Worm (Caenorhabditis elegans): Measurements from ENCODE around the gene F21C10.5.

Gene F21C10.5

DNA sequence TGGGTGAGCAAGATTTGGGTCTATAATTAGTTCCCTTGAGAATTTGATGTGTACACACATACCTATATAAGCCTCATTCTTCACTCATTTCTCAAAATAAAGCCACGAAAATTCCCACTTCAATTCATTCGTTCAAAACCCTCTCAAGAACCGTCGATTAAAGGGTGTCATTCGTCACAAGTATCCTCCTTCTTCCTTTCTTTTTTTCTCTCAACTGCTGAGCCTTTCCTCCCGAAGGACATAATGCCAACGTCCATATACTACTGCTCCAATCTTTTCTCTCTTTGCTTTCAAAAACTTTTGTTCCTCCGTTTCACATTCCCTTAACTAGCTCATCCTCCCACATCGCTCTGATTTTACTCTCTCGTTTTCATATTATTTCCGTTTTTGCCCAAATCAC lies 33.2 kb upstream of the F21C10.5 start, which contains the start of gene T27E4.1:
T27E4.1 (plus strand) TSS at position 137 of the 400 bp plus-strand sequence.
- TF ChIP-seq attf-5 (GFP tag; optimal IDR thresholded peaks at IDR 0.05) (no peak), nfyb-1 (GFP tag; IDR thresholded peaks at IDR 0.05) (no peak), ceh-27 (GFP tag; optimal IDR thresholded peaks at IDR 0.05) (peak; percentile 9)

DNA sequence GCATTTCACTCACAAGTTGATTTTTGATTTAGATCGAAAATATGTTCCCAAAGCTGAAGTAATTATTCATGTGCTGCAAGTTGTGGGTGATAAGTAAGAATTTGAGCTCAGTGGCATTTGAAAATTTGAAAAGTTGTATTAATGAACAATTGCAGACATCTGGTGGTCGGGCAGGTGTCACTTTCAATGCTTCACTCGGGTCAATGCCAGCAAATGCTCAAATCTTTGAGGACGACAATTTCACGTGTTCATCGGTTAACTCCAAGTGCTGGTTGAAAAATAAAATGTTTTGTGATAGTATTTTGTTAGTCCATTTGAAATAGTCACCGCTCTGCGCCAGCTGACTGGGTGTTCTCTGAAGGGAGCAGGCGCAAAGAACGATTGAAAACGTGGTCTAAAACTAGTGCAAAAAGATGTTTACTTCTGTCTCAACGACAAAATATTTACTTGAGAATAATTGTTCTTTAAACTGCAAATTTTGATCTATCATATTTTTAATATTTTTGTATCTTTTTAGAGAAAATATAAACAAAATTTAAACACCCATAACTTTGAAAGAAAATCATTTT lies 31.3 kb upstream of the F21C10.5 start:
- TF ChIP-seq sptf-2 (GFP tag; optimal IDR thresholded peaks at IDR 0.05) (no peak), madf-6 (GFP tag; IDR thresholded peaks at IDR 0.05) (no peak), tlf-1 (GFP tag; optimal IDR thresholded peaks at IDR 0.05) (peak; percentile 27), let-607 (tag; optimal IDR thresholded peaks at IDR 0.05) (peak in 1 of 2 experiments; percentile 6), ccch-3 (GFP tag; optimal IDR thresholded peaks at IDR 0.05) (no peak), attf-5 (GFP tag; optimal IDR thresholded peaks at IDR 0.05) (peak; percentile 50), F37B4.10 (GFP tag; IDR thresholded peaks at IDR 0.05) (no peak), K12H6.12 (tag; optimal IDR thresholded peaks at IDR 0.05) (peak; percentile 44), chd-7 (tag; optimal IDR thresholded peaks at IDR 0.05) (peak; percentile 33), B0336.3 (GFP tag; IDR thresholded peaks at IDR 0.05) (0 out of 2 replicates have a peak, but pooled peaks have one; percentile 18), cebp-1 (GFP tag; IDR thresholded peaks at IDR 0.05) (no peak), cebp-1 (tag; optimal IDR thresholded peaks at IDR 0.05) (peak; percentile 66), aptf-3 (GFP tag; IDR thresholded peaks at IDR 0.05) (no peak), rcor-1 (GFP tag; IDR thresholded peaks at IDR 0.05) (0 out of 2 replicates have a peak, but pooled peaks have one; percentile 12), mcd-1 (GFP tag; IDR thresholded peaks at IDR 0.05) (no peak; the same call in 1 of the 2 replicates), nfya-1 (tag; optimal IDR thresholded peaks at IDR 0.05; ENCODE audit: borderline replicate concordance, insufficient read depth) (no peak), F52B5.7 (tag; optimal IDR thresholded peaks at IDR 0.05) (no peak), tbp1 (GFP tag; optimal IDR thresholded peaks at IDR 0.05) (peak; percentile 47), athp-1 (tag; optimal IDR thresholded peaks at IDR 0.05) (no peak), nhr-80 (tag; optimal IDR thresholded peaks at IDR 0.05) (peak; percentile 46), let-526 (GFP tag; IDR thresholded peaks at IDR 0.05) (peak; percentile 41; the same call in 1 of the 2 replicates), die-1 (tag; optimal IDR thresholded peaks at IDR 0.05) (no peak), hmg-1.2 (GFP tag; IDR thresholded peaks at IDR 0.05) (peak; percentile 25; the same call in 1 of the 2 replicates), mxl-1 (tag; optimal IDR thresholded peaks at IDR 0.05) (no peak), B0035.1 (tag; optimal IDR thresholded peaks at IDR 0.05) (no peak), Y67H2A.10 (GFP tag; conservative IDR thresholded peaks at IDR 0.05) (no peak), egrh-3 (GFP tag; IDR thresholded peaks at IDR 0.05) (no peak), snpc-4 (GFP tag; optimal IDR thresholded peaks at IDR 0.05) (no peak), snpc-4 (tag; optimal IDR thresholded peaks at IDR 0.05) (peak in 1 of 4 experiments; percentile 18)

DNA sequence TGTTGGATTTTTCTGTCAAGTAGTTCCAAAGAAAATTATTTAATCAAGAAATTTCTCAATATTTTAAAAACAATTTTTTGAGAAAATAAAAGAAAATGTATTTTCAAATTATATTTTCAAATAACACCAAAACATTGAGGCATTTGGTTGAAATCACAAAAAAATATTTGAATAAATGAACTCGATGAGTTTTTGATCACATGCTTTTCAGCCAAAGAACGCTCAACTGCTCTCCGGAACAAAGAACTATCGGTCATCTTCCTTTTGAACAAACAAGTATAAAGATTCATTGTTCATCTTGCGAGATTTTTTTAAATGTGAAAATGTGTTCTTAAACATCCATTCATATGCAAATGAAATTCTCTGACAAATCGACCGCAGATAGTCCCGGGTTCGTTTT lies 30.5 kb upstream of the F21C10.5 start:
- no peak for TF ChIP-seq unc-130 (GFP tag; optimal IDR thresholded peaks at IDR 0.05)
- TF ChIP-seq ztf-26 (tag; optimal IDR thresholded peaks at IDR 0.05) = no peak
- peak in 1 of 3 experiments; percentile 1 for TF ChIP-seq lin-35 (GFP tag; optimal IDR thresholded peaks at IDR 0.05)

Data from whole organism, young adult.